Fruit fly (Drosophila melanogaster) whole organism, embryonic: ENCODE measurements around the gene sad.

Experiments used
- Antp ChIP-seq: fragments of 200-800 bp; sonication (Bioruptor generic); optimal IDR thresholded peaks from 3 replicates; lab custom pipeline; 2016; ENCODE audit warnings: missing biosample characterization, missing genetic modification characterization
- Awh ChIP-seq: fragments of 200-800 bp; sonication (Bioruptor generic); IDR thresholded peaks from 2 replicates; pipeline ENCODE4, ENCODE4 v1.3.6; 2022; ENCODE audit warnings: missing biosample characterization, missing genetic modification characterization
- BtbVII ChIP-seq: fragments of 200-800 bp; sonication (Bioruptor generic); optimal IDR thresholded peaks from 3 replicates; lab custom pipeline; 2017; ENCODE audit warnings: missing biosample characterization, mild to moderate bottlenecking, missing genetic modification characterization
- CG1024 ChIP-seq: fragments of 200-800 bp; sonication (Bioruptor generic); IDR thresholded peaks from 2 replicates; pipeline ENCODE4 v1.3.6; 2022; ENCODE audit warnings: missing biosample characterization, missing genetic modification characterization
- CG10462 ChIP-seq: fragments of 200-800 bp; sonication (Bioruptor generic); optimal IDR thresholded peaks from 2 replicates; lab custom pipeline; 2016; ENCODE audit warnings: missing biosample characterization, missing genetic modification characterization
- CG10543 ChIP-seq: fragments of 200-800 bp; sonication (Bioruptor generic); optimal IDR thresholded peaks from 3 replicates; lab custom pipeline; 2017; ENCODE audit warnings: missing biosample characterization, mild to moderate bottlenecking, missing genetic modification characterization, moderate library complexity
- CG11504 ChIP-seq: fragments of 200-800 bp; sonication (Bioruptor generic); optimal IDR thresholded peaks from 3 replicates; lab custom pipeline; 2019; ENCODE audit warnings: missing biosample characterization, mild to moderate bottlenecking, missing genetic modification characterization, moderate library complexity
- CG11560 ChIP-seq: fragments of 200-800 bp; sonication (Bioruptor generic); IDR thresholded peaks from 3 replicates; pipeline ENCODE4 v1.3.6; 2022; ENCODE audit warnings: missing biosample characterization, missing genetic modification characterization
- CG12942 ChIP-seq: fragments of 200-800 bp; sonication (Bioruptor generic); optimal IDR thresholded peaks from 3 replicates; lab custom pipeline; 2016; ENCODE audit warnings: missing biosample characterization, missing genetic modification characterization
- CG13296 ChIP-seq: fragments of 200-800 bp; sonication (Bioruptor generic); optimal IDR thresholded peaks from 3 replicates; lab custom pipeline; 2018; ENCODE audit warnings: missing biosample characterization, mild to moderate bottlenecking, missing genetic modification characterization
- CG15696 ChIP-seq: fragments of 200-800 bp; sonication (Bioruptor generic); optimal IDR thresholded peaks from 2 replicates; lab custom pipeline; 2019; ENCODE audit warnings: missing biosample characterization, mild to moderate bottlenecking, missing genetic modification characterization, moderate library complexity
- CG17186 ChIP-seq: fragments of 200-800 bp; sonication (Bioruptor generic); optimal IDR thresholded peaks from 3 replicates; lab custom pipeline; 2017; ENCODE audit warnings: missing biosample characterization, missing genetic modification reagents, missing genetic modification characterization
- CG33557 ChIP-seq: fragments of 200-800 bp; sonication (Bioruptor generic); optimal IDR thresholded peaks from 2 replicates; lab custom pipeline; 2019; ENCODE audit warnings: missing biosample characterization, mild to moderate bottlenecking, missing genetic modification characterization, moderate library complexity
- CG34224 ChIP-seq: fragments of 200-800 bp; sonication (Bioruptor generic); IDR thresholded peaks from 3 replicates; pipeline ENCODE4 v1.3.6; 2022; ENCODE audit warnings: missing biosample characterization, missing genetic modification characterization; ENCODE audit not compliant: partially characterized antibody
- CG42726 ChIP-seq: fragments of 200-800 bp; sonication (Bioruptor generic); IDR thresholded peaks from 2 replicates; pipeline ENCODE4 v1.3.6; 2022; ENCODE audit warnings: missing biosample characterization, missing genetic modification characterization; ENCODE audit not compliant: partially characterized antibody
- CG4282 ChIP-seq: fragments of 200-800 bp; sonication (Bioruptor generic); optimal IDR thresholded peaks from 2 replicates; lab custom pipeline; 2016; ENCODE audit warnings: missing biosample characterization, missing genetic modification characterization
- CG6683 ChIP-seq: fragments of 200-800 bp; sonication (Bioruptor generic); optimal IDR thresholded peaks from 2 replicates; lab custom pipeline; 2017; ENCODE audit warnings: missing biosample characterization, mild to moderate bottlenecking, missing genetic modification characterization, missing genetic modification reagents
- CG6854 ChIP-seq: fragments of 200-800 bp; sonication (Bioruptor generic); optimal IDR thresholded peaks from 3 replicates; lab custom pipeline; 2017; ENCODE audit warnings: missing biosample characterization, mild to moderate bottlenecking, missing genetic modification characterization
- CG8765 ChIP-seq: fragments of 200-800 bp; sonication (Bioruptor generic); IDR thresholded peaks from 2 replicates; pipeline ENCODE4 v1.3.6; 2022; ENCODE audit warnings: missing biosample characterization, missing genetic modification characterization
- CG8924 ChIP-seq: fragments of 200-800 bp; optimal IDR thresholded peaks from 3 replicates; lab custom pipeline; 2019; ENCODE audit warnings: missing biosample characterization, mild to moderate bottlenecking, missing genetic modification characterization, moderate library complexity
- Camta ChIP-seq: fragments of 200-800 bp; sonication (Bioruptor generic); optimal IDR thresholded peaks from 2 replicates; lab custom pipeline; 2016; ENCODE audit warnings: missing biosample characterization, missing genetic modification characterization
- CkIIα-i1 ChIP-seq: fragments of 200-800 bp; sonication (Bioruptor generic); IDR thresholded peaks from 2 replicates; pipeline ENCODE4 v1.3.6; 2022; ENCODE audit warnings: missing biosample characterization, missing genetic modification characterization
- D ChIP-seq, 2 experiments: fragments of 200-800 bp in 1 of 2; fragments of >200 bp in 1 of 2; sonication (Bioruptor generic) in 1 of 2; optimal IDR thresholded peaks; 2 replicates in 1 of 2; 3 replicates in 1 of 2; lab custom pipeline; 2017; ENCODE audit warnings: mild to moderate bottlenecking in 1 of 2, missing biosample characterization in 1 of 2, missing genetic modification characterization in 1 of 2, missing genetic modification reagents in 1 of 2
- Fer1 ChIP-seq: fragments of 200-800 bp; sonication (Bioruptor generic); optimal IDR thresholded peaks from 2 replicates; lab custom pipeline; 2017; ENCODE audit warnings: missing biosample characterization, mild to moderate bottlenecking, missing genetic modification characterization
- Fer3 ChIP-seq: fragments of 200-800 bp; sonication (Bioruptor generic); optimal IDR thresholded peaks from 2 replicates; lab custom pipeline; 2018; ENCODE audit warnings: missing biosample characterization, mild to moderate bottlenecking, missing genetic modification characterization, moderate library complexity
- HLHmδ ChIP-seq: fragments of 200-800 bp; sonication (Bioruptor generic); optimal IDR thresholded peaks from 2 replicates; lab custom pipeline; 2018; ENCODE audit warnings: missing biosample characterization, mild to moderate bottlenecking, missing genetic modification characterization, moderate library complexity
- Hr78 ChIP-seq, 2 experiments: fragments of 200-800 bp in 1 of 2; fragments of >200 bp in 1 of 2; sonication (Bioruptor generic) in 1 of 2; optimal IDR thresholded peaks; 2 replicates each; lab custom pipeline; 2017 to 2019; ENCODE audit warnings: missing biosample characterization in 2 of 2, missing genetic modification characterization in 2 of 2, mild to moderate bottlenecking in 1 of 2, moderate library complexity in 1 of 2
- Lpt ChIP-seq: fragments of >200 bp; optimal IDR thresholded peaks from 2 replicates; lab custom pipeline; 2018; ENCODE audit warnings: missing biosample characterization, missing genetic modification characterization
- Oaz ChIP-seq: fragments of 200-800 bp; sonication (Bioruptor generic); IDR thresholded peaks from 2 replicates; pipeline ENCODE4 v1.3.6; 2022; ENCODE audit warnings: missing biosample characterization, missing genetic modification characterization
- Side ChIP-seq: fragments of 200-800 bp; sonication (Bioruptor generic); optimal IDR thresholded peaks from 2 replicates; lab custom pipeline; 2016; ENCODE audit warnings: missing biosample characterization, missing genetic modification characterization
- aop ChIP-seq: fragments of 200-800 bp; sonication (Bioruptor generic); IDR thresholded peaks from 2 replicates; pipeline ENCODE4 v1.3.6; 2022; ENCODE audit warnings: missing biosample characterization, missing genetic modification characterization
- bigmax ChIP-seq: fragments of 200-800 bp; sonication (Bioruptor generic); optimal IDR thresholded peaks from 2 replicates; lab custom pipeline; 2018; ENCODE audit warnings: missing biosample characterization, mild to moderate bottlenecking, missing genetic modification characterization
- cato ChIP-seq: fragments of 200-800 bp; sonication (Bioruptor generic); optimal IDR thresholded peaks from 2 replicates; lab custom pipeline; 2016; ENCODE audit warnings: missing biosample characterization, missing genetic modification characterization, borderline replicate concordance
- crol ChIP-seq: fragments of 200-800 bp; sonication (Bioruptor generic); IDR thresholded peaks from 2 replicates; pipeline ENCODE4 v1.3.6; 2022; ENCODE audit warnings: missing biosample characterization, missing genetic modification characterization
- cwo ChIP-seq: fragments of 200-800 bp; sonication (Bioruptor generic); optimal IDR thresholded peaks from 3 replicates; lab custom pipeline; 2017; ENCODE audit warnings: missing biosample characterization, missing genetic modification characterization, mild to moderate bottlenecking, moderate library complexity, missing genetic modification reagents
- fd64A ChIP-seq: fragments of 200-800 bp; sonication (Bioruptor generic); optimal IDR thresholded peaks from 3 replicates; lab custom pipeline; 2018; ENCODE audit warnings: missing biosample characterization, mild to moderate bottlenecking, missing genetic modification characterization
- ftz-f1 ChIP-seq: fragments of 200-800 bp; sonication (Bioruptor generic); optimal IDR thresholded peaks from 2 replicates; lab custom pipeline; 2016; ENCODE audit warnings: missing biosample characterization, missing genetic modification characterization
- gcm2 ChIP-seq: fragments of 200-800 bp; sonication (Bioruptor generic); optimal IDR thresholded peaks from 2 replicates; lab custom pipeline; 2016; ENCODE audit warnings: missing biosample characterization, missing genetic modification characterization
- grau ChIP-seq: fragments of 200-800 bp; optimal IDR thresholded peaks from 3 replicates; lab custom pipeline; 2019; ENCODE audit warnings: missing biosample characterization, mild to moderate bottlenecking, missing genetic modification characterization, moderate library complexity
- hth ChIP-seq: fragments of >200 bp; optimal IDR thresholded peaks from 2 replicates; lab custom pipeline; 2017; ENCODE audit warnings: inconsistent platforms
- jigr1 ChIP-seq: fragments of 200-800 bp; sonication (Bioruptor generic); IDR thresholded peaks from 3 replicates; pipeline ENCODE4 v1.3.6; 2022; ENCODE audit warnings: missing biosample characterization, missing genetic modification characterization
- kah ChIP-seq: fragments of 200-800 bp; sonication (Bioruptor generic); optimal IDR thresholded peaks from 2 replicates; lab custom pipeline; 2018; ENCODE audit warnings: missing biosample characterization, mild to moderate bottlenecking, missing genetic modification characterization
- lov ChIP-seq, 2 experiments: fragments of 200-800 bp in 1 of 2; fragments of >200 bp in 1 of 2; sonication (Bioruptor generic) in 1 of 2; IDR thresholded peaks in 1 of 2; optimal IDR thresholded peaks in 1 of 2; 2 replicates in 1 of 2; 3 replicates in 1 of 2; pipeline versions ENCODE4 v1.3.6 to Lab custom; 2017 to 2022; ENCODE audit warnings: missing biosample characterization in 1 of 2, missing genetic modification characterization in 1 of 2
- luna ChIP-seq: fragments of 200-800 bp; sonication (Bioruptor generic); optimal IDR thresholded peaks from 2 replicates; lab custom pipeline; 2016; ENCODE audit warnings: missing biosample characterization, missing genetic modification characterization
- sim ChIP-seq: fragments of 200-800 bp; sonication (Bioruptor generic); IDR thresholded peaks from 2 replicates; pipeline ENCODE4 v1.3.6; 2022; ENCODE audit warnings: missing biosample characterization, missing genetic modification characterization
- sug ChIP-seq: fragments of 200-800 bp; optimal IDR thresholded peaks from 2 replicates; lab custom pipeline; 2019; ENCODE audit warnings: missing biosample characterization, mild to moderate bottlenecking, missing genetic modification characterization, moderate library complexity
- zfh2 ChIP-seq: fragments of 200-800 bp; sonication (Bioruptor generic); optimal IDR thresholded peaks from 2 replicates; lab custom pipeline; 2016; ENCODE audit warnings: missing biosample characterization, missing genetic modification characterization

The sad gene

dm6 chr3R:11850917-11851897 is 25.8 kb upstream of the sad start (continued):
- TF ChIP-seq ftz-f1 (GFP tag; lab: Kevin White, UChicago) = no peak
- TF ChIP-seq CG1024 (GFP tag; lab: Robert Waterston, UW) = no peak; the same call in none of the 2 replicates
- no peak for TF ChIP-seq CG42726
- no peak for TF ChIP-seq CG6854
- peak; percentile 60; the same call in 1 of the 2 replicates for TF ChIP-seq Awh
- no peak for TF ChIP-seq D (optimal IDR thresholded peaks at IDR 0.05; lab: Kevin White, UChicago)
- peak; percentile 93 for TF ChIP-seq D (GFP tag; optimal IDR thresholded peaks at IDR 0.05; lab: Kevin White, UChicago)
- no peak for TF ChIP-seq hth (lab: Kevin White, UChicago)
- TF ChIP-seq CG10462 (GFP tag; lab: Kevin White, UChicago) = peak; percentile 59
- peak; percentile 36 for TF ChIP-seq CG6683 (GFP tag; lab: Kevin White, UChicago)
- TF ChIP-seq sug (tag; lab: Kevin White, UChicago) = peak; percentile 46
- no peak for TF ChIP-seq Fer3 (tag; lab: Kevin White, UChicago)
- no peak for TF ChIP-seq bigmax (GFP tag; lab: Kevin White, UChicago)
- TF ChIP-seq fd64A (GFP tag; lab: Kevin White, UChicago) = peak; percentile 78
- peak; percentile 28 for TF ChIP-seq cwo (GFP tag; lab: Kevin White, UChicago)
- TF ChIP-seq CG8765 (GFP tag; lab: Robert Waterston, UW) = no peak
- no peak for TF ChIP-seq Oaz
- TF ChIP-seq CG15696 (tag; lab: Kevin White, UChicago) = peak; percentile 30
- TF ChIP-seq sim (GFP tag; lab: Robert Waterston, UW) = no peak; the same call in 1 of the 2 replicates
- TF ChIP-seq CG11560 (tag; lab: Robert Waterston, UW) = no peak
- peak; percentile 89 for TF ChIP-seq CG11504 (tag; lab: Kevin White, UChicago)
- TF ChIP-seq Antp = peak; percentile 60
- peak; percentile 70 for TF ChIP-seq cato (GFP tag; lab: Kevin White, UChicago)
- no peak for TF ChIP-seq zfh2 (GFP tag; lab: Kevin White, UChicago)
- TF ChIP-seq grau = peak; percentile 84
- no peak for TF ChIP-seq BtbVII (GFP tag; lab: Kevin White, UChicago)
- TF ChIP-seq Hr78 (GFP tag; optimal IDR thresholded peaks at IDR 0.05; lab: Kevin White, UChicago) = peak in 1 of 2 experiments; percentile 90
- no peak for TF ChIP-seq aop (GFP tag; lab: Robert Waterston, UW)
- TF ChIP-seq CG4282 (GFP tag; lab: Kevin White, UChicago) = no peak
- no peak for TF ChIP-seq luna (GFP tag; lab: Kevin White, UChicago)
- no peak for TF ChIP-seq lov (optimal IDR thresholded peaks at IDR 0.05; lab: Kevin White, UChicago)
- peak; percentile 56; the same call in 1 of the 3 replicates for TF ChIP-seq lov (GFP tag; IDR thresholded peaks at IDR 0.05; lab: Robert Waterston, UW)
- TF ChIP-seq CG17186 (GFP tag; lab: Kevin White, UChicago) = peak; percentile 84
- TF ChIP-seq CG33557 = peak; percentile 85
- TF ChIP-seq Lpt (GFP tag; lab: Kevin White, UChicago) = no peak
- peak; percentile 44 for TF ChIP-seq Side (GFP tag; lab: Kevin White, UChicago)
- no peak for TF ChIP-seq Fer1 (GFP tag; lab: Kevin White, UChicago)
- peak; percentile 82 for TF ChIP-seq Camta (GFP tag; lab: Kevin White, UChicago)
- TF ChIP-seq CkIIα-i1 = no peak
- peak; percentile 57 for TF ChIP-seq CG12942
- peak; percentile 87 for TF ChIP-seq CG8924 (tag; lab: Kevin White, UChicago)
- no peak for TF ChIP-seq CG34224 (GFP tag; lab: Robert Waterston, UW)
- TF ChIP-seq kah (GFP tag; lab: Kevin White, UChicago) = peak; percentile 52
- TF ChIP-seq gcm2 (GFP tag; lab: Kevin White, UChicago) = peak; percentile 62
- peak; percentile 68; the same call in 2 of the 3 replicates for TF ChIP-seq jigr1 (GFP tag; lab: Robert Waterston, UW)
- peak; percentile 90 for TF ChIP-seq crol (GFP tag; lab: Robert Waterston, UW)
- TF ChIP-seq CG13296 (GFP tag; lab: Kevin White, UChicago) = no peak
- TF ChIP-seq HLHmδ (GFP tag; lab: Kevin White, UChicago) = no peak
- no peak for TF ChIP-seq CG10543 (GFP tag; lab: Kevin White, UChicago)
